Fruit fly (Drosophila melanogaster): ENCODE data around the gene Eaf6.

Gene Eaf6

DNA sequence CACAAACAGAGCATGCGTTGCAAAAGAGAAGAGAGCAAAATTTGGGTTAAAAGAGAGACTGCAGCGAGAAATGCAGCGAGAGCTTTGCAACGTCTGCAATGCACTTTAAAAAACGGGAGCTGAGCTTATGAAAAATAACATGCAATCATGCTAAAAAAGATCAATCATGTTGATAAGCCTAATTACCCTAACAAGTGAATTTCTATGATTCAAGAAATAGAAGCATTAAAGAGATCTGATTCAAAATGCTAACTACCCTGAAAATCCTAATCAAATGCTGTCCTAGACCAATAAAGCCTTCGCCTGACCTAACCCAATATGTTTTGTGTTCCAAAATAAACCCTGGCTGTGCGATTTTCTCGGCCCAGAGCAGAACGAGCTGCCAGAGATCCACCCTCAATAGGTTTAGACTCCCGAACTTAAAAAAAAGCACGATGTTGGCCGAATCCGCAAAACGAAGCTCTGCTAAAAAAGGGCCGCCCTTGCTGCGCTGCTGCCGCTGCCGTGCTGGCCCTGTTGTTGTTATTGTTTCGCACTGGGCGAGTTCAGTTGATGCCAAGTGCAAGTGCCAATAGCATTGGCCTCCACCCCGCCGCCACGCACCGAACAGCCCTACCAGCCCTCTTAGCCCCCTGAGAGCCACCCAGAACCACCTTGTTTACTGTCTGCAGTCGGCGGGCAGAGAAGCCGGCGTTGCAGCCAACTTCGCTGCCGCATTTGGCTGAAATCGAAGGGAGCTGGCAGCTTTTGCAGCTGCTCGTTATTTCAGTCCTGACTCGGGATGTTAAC lies 27.3 kb upstream of the Eaf6 start (continued):
- peak in 1 of 2 experiments; percentile 41 for TF ChIP-seq ss (GFP tag; optimal IDR thresholded peaks at IDR 0.05)
- peak; percentile 4 for TF ChIP-seq Met (GFP tag; optimal IDR thresholded peaks at IDR 0.05)
- peak; percentile 7 for TF ChIP-seq CG8632 (GFP tag; optimal IDR thresholded peaks at IDR 0.05)
- TF ChIP-seq CG6276 (GFP tag; optimal IDR thresholded peaks at IDR 0.05), result no peak
- no peak for TF ChIP-seq CG11294 (GFP tag; IDR thresholded peaks at IDR 0.05)
- no peak for TF ChIP-seq fkh (GFP tag; optimal IDR thresholded peaks at IDR 0.05)
- TF ChIP-seq CG34406 (GFP tag; optimal IDR thresholded peaks at IDR 0.05), result peak; percentile 29
- peak; percentile 44; the same call in 2 of the 3 replicates for TF ChIP-seq CG6163 (GFP tag; IDR thresholded peaks at IDR 0.05)
- TF ChIP-seq CG15336 (GFP tag; IDR thresholded peaks at IDR 0.05), result peak; percentile 56
- peak; percentile 21 for TF ChIP-seq dac (GFP tag; optimal IDR thresholded peaks at IDR 0.05)
- TF ChIP-seq Smox (GFP tag; optimal IDR thresholded peaks at IDR 0.05), result peak; percentile 13
- no peak for TF ChIP-seq CG6854 (GFP tag; optimal IDR thresholded peaks at IDR 0.05)
- TF ChIP-seq achi (GFP tag; optimal IDR thresholded peaks at IDR 0.05), result peak; percentile 27
- peak; percentile 53 for TF ChIP-seq Ets96B (tag; optimal IDR thresholded peaks at IDR 0.05)
- no peak for TF ChIP-seq Lpt (GFP tag; optimal IDR thresholded peaks at IDR 0.05)

DNA sequence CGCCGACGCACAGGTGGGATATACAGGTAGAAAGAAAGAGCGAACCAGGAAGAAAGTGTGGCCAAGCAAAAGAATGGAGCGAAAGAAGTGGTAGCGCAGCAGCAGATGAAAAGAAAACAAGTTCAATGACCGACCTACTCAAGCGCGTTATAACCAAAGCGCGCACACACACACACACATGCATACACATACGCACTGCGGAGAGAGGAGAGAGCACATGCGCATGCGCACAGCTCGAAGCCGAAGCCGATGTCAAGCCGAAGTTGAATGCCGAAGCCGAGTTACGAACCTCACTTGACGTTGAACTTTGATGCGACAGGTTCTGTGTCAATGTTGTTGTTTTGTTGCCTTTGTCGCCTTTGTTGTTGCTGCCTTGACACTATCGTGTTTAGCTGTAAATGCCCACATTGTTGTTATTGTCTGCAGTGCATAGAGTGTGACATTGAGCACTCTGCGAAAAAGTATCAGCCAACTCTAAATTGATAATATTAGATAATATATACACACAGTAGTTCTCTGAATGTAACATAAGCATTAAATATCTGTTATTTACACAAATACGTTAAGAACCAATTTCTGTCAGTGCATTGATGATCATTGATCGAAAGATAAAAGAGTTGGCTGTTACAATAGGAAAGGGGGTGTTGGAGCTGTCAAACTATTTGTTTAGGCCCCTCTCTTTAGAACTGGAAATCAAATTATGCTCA lies 26.2 kb upstream of the Eaf6 start:
- TF ChIP-seq Blimp-1 (GFP tag; optimal IDR thresholded peaks at IDR 0.05), result peak; percentile 98
- no peak for TF ChIP-seq CG9139 (GFP tag; optimal IDR thresholded peaks at IDR 0.05)
- TF ChIP-seq Ets21C (GFP tag; optimal IDR thresholded peaks at IDR 0.05), result no peak
- TF ChIP-seq dsx (GFP tag; optimal IDR thresholded peaks at IDR 0.05; ENCODE audit: poor library complexity, severe bottlenecking), result peak; percentile 59
- no peak for TF ChIP-seq pdm3 (GFP tag; optimal IDR thresholded peaks at IDR 0.05)
- TF ChIP-seq CG11294 (GFP tag; IDR thresholded peaks at IDR 0.05), result no peak
- TF ChIP-seq CG3919 (GFP tag; optimal IDR thresholded peaks at IDR 0.05), result no peak
- TF ChIP-seq Sox15 (GFP tag; optimal IDR thresholded peaks at IDR 0.05), result no peak
- no peak for TF ChIP-seq fd85E (GFP tag; optimal IDR thresholded peaks at IDR 0.05)
- TF ChIP-seq Sox14 (GFP tag; optimal IDR thresholded peaks at IDR 0.05), result no peak
- TF ChIP-seq CG31627 (GFP tag; optimal IDR thresholded peaks at IDR 0.05), result no peak
- peak; percentile 56 for TF ChIP-seq achi (GFP tag; optimal IDR thresholded peaks at IDR 0.05)
- TF ChIP-seq Gug (GFP tag; IDR thresholded peaks at IDR 0.05), result no peak
- TF ChIP-seq OdsH (GFP tag; optimal IDR thresholded peaks at IDR 0.05), result no peak
- no peak for TF ChIP-seq CG16779 (tag; optimal IDR thresholded peaks at IDR 0.05)
- peak; percentile 19 for TF ChIP-seq vri (GFP tag; optimal IDR thresholded peaks at IDR 0.05)
- no peak for TF ChIP-seq CG6792 (GFP tag; optimal IDR thresholded peaks at IDR 0.05)
- 0 out of 3 replicates have a peak, but pooled peaks have one; percentile 7 for TF ChIP-seq CG6163 (GFP tag; IDR thresholded peaks at IDR 0.05)
- no peak for TF ChIP-seq salr (GFP tag; optimal IDR thresholded peaks at IDR 0.05)
- TF ChIP-seq CG6808 (GFP tag; optimal IDR thresholded peaks at IDR 0.05), result no peak
- no peak for TF ChIP-seq CG8632 (GFP tag; optimal IDR thresholded peaks at IDR 0.05)
- TF ChIP-seq CG32006 (GFP tag; optimal IDR thresholded peaks at IDR 0.05), result peak; percentile 2
- no peak for TF ChIP-seq CG1621 (tag; optimal IDR thresholded peaks at IDR 0.05)
- peak in 1 of 2 experiments; percentile 15 for TF ChIP-seq ss (GFP tag; optimal IDR thresholded peaks at IDR 0.05)
- TF ChIP-seq net (GFP tag; optimal IDR thresholded peaks at IDR 0.05), result no peak
- TF ChIP-seq CG8319 (GFP tag; optimal IDR thresholded peaks at IDR 0.05), result no peak
- peak; percentile 29 for TF ChIP-seq fkh (GFP tag; optimal IDR thresholded peaks at IDR 0.05)
- TF ChIP-seq Lpt (GFP tag; optimal IDR thresholded peaks at IDR 0.05), result peak; percentile 15
- TF ChIP-seq eg (GFP tag; IDR thresholded peaks at IDR 0.05), result no peak
- TF ChIP-seq CG10631 (GFP tag; optimal IDR thresholded peaks at IDR 0.05), result no peak
- no peak for TF ChIP-seq CG15336 (GFP tag; IDR thresholded peaks at IDR 0.05)
- TF ChIP-seq CG11902 (GFP tag; optimal IDR thresholded peaks at IDR 0.05), result no peak
- TF ChIP-seq Hr38 (GFP tag; optimal IDR thresholded peaks at IDR 0.05), result no peak
- TF ChIP-seq CG10669 (GFP tag; optimal IDR thresholded peaks at IDR 0.05), result no peak
- TF ChIP-seq lz (GFP tag; optimal IDR thresholded peaks at IDR 0.05), result no peak
- TF ChIP-seq Met (GFP tag; optimal IDR thresholded peaks at IDR 0.05), result peak; percentile 56
- TF ChIP-seq Eip75B (GFP tag; optimal IDR thresholded peaks at IDR 0.05), result no peak
- TF ChIP-seq Hr39 (GFP tag; optimal IDR thresholded peaks at IDR 0.05), result no peak
- no peak for TF ChIP-seq CG7368 (GFP tag; optimal IDR thresholded peaks at IDR 0.05)
- peak; percentile 51 for TF ChIP-seq CG6854 (GFP tag; optimal IDR thresholded peaks at IDR 0.05)
- no peak for TF ChIP-seq Hr4 (GFP tag; optimal IDR thresholded peaks at IDR 0.05)
- TF ChIP-seq CG6276 (GFP tag; optimal IDR thresholded peaks at IDR 0.05), result no peak

Measured in whole organism, prepupa.